Worm (Caenorhabditis elegans): ENCODE data around the gene nep-25.

nep-25 gene

ce11 chrII:5873564-5874070 lies 31.6 kb downstream of the nep-25 start, which contains the start of gene tex-2:
Gene tex-2, minus strand, starts transcription at chrII:5873614.
- TF ChIP-seq lin-13 (GFP tag; optimal IDR thresholded peaks at IDR 0.05) (peak; percentile 48), swsn-7 (tag; optimal IDR thresholded peaks at IDR 0.05) (no peak), nhr-20 (tag; optimal IDR thresholded peaks at IDR 0.05) (peak; percentile 41), nhr-71 (tag; optimal IDR thresholded peaks at IDR 0.05) (peak; percentile 31), elt-3 (tag; optimal IDR thresholded peaks at IDR 0.05) (no peak), unc-86 (tag; optimal IDR thresholded peaks at IDR 0.05) (peak; percentile 4), Y116A8C.19 (tag; optimal IDR thresholded peaks at IDR 0.05; ENCODE audit: borderline replicate concordance) (no peak), efl-1 (optimal IDR thresholded peaks at IDR 0.05) (peak; percentile 36 to 44), efl-1 (GFP tag; optimal IDR thresholded peaks at IDR 0.05 in 1 of 2) (no peak), unc-98 (GFP tag; IDR thresholded peaks at IDR 0.05) (0 out of 2 replicates have a peak, but pooled peaks have one; percentile 14), snu-23 (GFP tag; optimal IDR thresholded peaks at IDR 0.05) (peak; percentile 22), dpl-1 (GFP tag; optimal IDR thresholded peaks at IDR 0.05) (peak in 2 of 3 experiments; percentile 3 to 14), jun-1 (tag; optimal IDR thresholded peaks at IDR 0.05) (peak; percentile 27), xbp-1 (tag; optimal IDR thresholded peaks at IDR 0.05) (peak; percentile 19), C04F5.9 (tag; optimal IDR thresholded peaks at IDR 0.05) (no peak), nhr-47 (tag; optimal IDR thresholded peaks at IDR 0.05) (peak; percentile 54), lir-3 (tag; optimal IDR thresholded peaks at IDR 0.05; ENCODE audit: poor library complexity) (no peak), unc-130 (tag; optimal IDR thresholded peaks at IDR 0.05) (no peak), lin-15B (tag; optimal IDR thresholded peaks at IDR 0.05) (peak; percentile 38), sox-4 (tag; optimal IDR thresholded peaks at IDR 0.05) (no peak), lin-14 (GFP tag; optimal IDR thresholded peaks at IDR 0.05) (peak; percentile 62), ceh-88 (GFP tag; IDR thresholded peaks at IDR 0.05) (no peak), ceh-82 (tag; optimal IDR thresholded peaks at IDR 0.05) (peak in 2 of 3 experiments; percentile 24), rnt-1 (tag; optimal IDR thresholded peaks at IDR 0.05) (peak; percentile 32), elt-2 (tag; optimal IDR thresholded peaks at IDR 0.05) (peak; percentile 57), isw-1 (GFP tag; IDR thresholded peaks at IDR 0.05) (peak; percentile 18), lsy-2 (tag; optimal IDR thresholded peaks at IDR 0.05) (peak; percentile 7 to 22)

DNA sequence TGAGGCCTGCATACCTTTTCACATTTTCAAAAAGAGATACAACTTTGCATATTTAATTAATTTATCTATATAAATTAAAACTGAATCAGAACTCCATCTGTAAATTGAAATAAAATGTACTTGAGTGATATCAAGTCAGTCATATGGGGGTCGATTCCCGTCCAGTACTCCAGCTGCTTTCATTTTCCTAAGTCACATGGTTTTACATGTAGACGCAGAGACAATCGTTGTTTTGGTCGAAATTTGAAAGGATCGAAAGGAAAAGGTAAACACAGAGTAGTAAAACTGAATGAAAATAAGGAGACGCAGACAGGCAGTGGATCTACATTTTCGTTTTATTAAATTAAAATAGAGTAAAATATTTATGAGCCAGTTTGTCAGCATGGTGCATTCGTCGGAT lies 32.1 kb downstream of the nep-25 start:
- TF ChIP-seq nhr-20 (tag; optimal IDR thresholded peaks at IDR 0.05), result peak; percentile 77
- no peak for TF ChIP-seq mef-2 (tag; optimal IDR thresholded peaks at IDR 0.05)
- TF ChIP-seq nhr-76 (tag; optimal IDR thresholded peaks at IDR 0.05), result no peak
- no peak for TF ChIP-seq nhr-12 (tag; optimal IDR thresholded peaks at IDR 0.05)
- TF ChIP-seq lin-13 (GFP tag; optimal IDR thresholded peaks at IDR 0.05), result peak; percentile 1
- TF ChIP-seq mab-9 (GFP tag; IDR thresholded peaks at IDR 0.05), result no peak
- TF ChIP-seq pqm-1 (tag; optimal IDR thresholded peaks at IDR 0.05), result no peak
- TF ChIP-seq pag-3 (tag; optimal IDR thresholded peaks at IDR 0.05; ENCODE audit: borderline replicate concordance, insufficient read depth), result no peak
- TF ChIP-seq unc-30 (tag; optimal IDR thresholded peaks at IDR 0.05), result no peak
- TF ChIP-seq nhr-237 (tag; optimal IDR thresholded peaks at IDR 0.05), result no peak
- peak; percentile 35 to 49 for TF ChIP-seq lsy-2 (tag; optimal IDR thresholded peaks at IDR 0.05)
- TF ChIP-seq ama-1 (optimal IDR thresholded peaks at IDR 0.05), result no peak
- TF ChIP-seq irx-1 (tag; optimal IDR thresholded peaks at IDR 0.05), result peak; percentile 16
- TF ChIP-seq egl-27 (tag; optimal IDR thresholded peaks at IDR 0.05), result no peak
- no peak for TF ChIP-seq sox-4 (tag; optimal IDR thresholded peaks at IDR 0.05)
- TF ChIP-seq F16B12.6 (tag; optimal IDR thresholded peaks at IDR 0.05), result no peak
- no peak for TF ChIP-seq nhr-77 (tag; optimal IDR thresholded peaks at IDR 0.05)
- no peak for TF ChIP-seq xbp-1 (tag; optimal IDR thresholded peaks at IDR 0.05)
- no peak; the same call in 1 of the 2 replicates for TF ChIP-seq ceh-88 (GFP tag; IDR thresholded peaks at IDR 0.05)
- peak; percentile 98 for TF ChIP-seq blmp-1 (tag; optimal IDR thresholded peaks at IDR 0.05)
- TF ChIP-seq lin-15B (tag; optimal IDR thresholded peaks at IDR 0.05), result no peak
- TF ChIP-seq fkh-4 (tag; optimal IDR thresholded peaks at IDR 0.05; ENCODE audit: borderline replicate concordance), result no peak
- peak; percentile 58 for TF ChIP-seq C16A3.4 (tag; optimal IDR thresholded peaks at IDR 0.05)
- TF ChIP-seq ceh-90 (tag; optimal IDR thresholded peaks at IDR 0.05), result no peak
- no peak for TF ChIP-seq sptf-1 (tag; optimal IDR thresholded peaks at IDR 0.05)
- peak; percentile 90 for TF ChIP-seq nhr-85 (tag)
- no peak for TF ChIP-seq fos-1 (tag; optimal IDR thresholded peaks at IDR 0.05)
- TF ChIP-seq dsc-1 (tag; optimal IDR thresholded peaks at IDR 0.05), result peak; percentile 36
- TF ChIP-seq ceh-82 (tag; optimal IDR thresholded peaks at IDR 0.05), result no peak
- no peak for TF ChIP-seq nhr-47 (tag; optimal IDR thresholded peaks at IDR 0.05)
- TF ChIP-seq rnt-1 (tag; optimal IDR thresholded peaks at IDR 0.05), result peak; percentile 40
- TF ChIP-seq ztf-11 (tag; optimal IDR thresholded peaks at IDR 0.05), result no peak
- TF ChIP-seq fkh-10 (GFP tag; optimal IDR thresholded peaks at IDR 0.05), result no peak
- TF ChIP-seq snu-23 (GFP tag; optimal IDR thresholded peaks at IDR 0.05), result peak; percentile 70
- TF ChIP-seq lir-3 (tag; optimal IDR thresholded peaks at IDR 0.05; ENCODE audit: poor library complexity), result peak; percentile 4

Measured in whole organism, L1 larva.